Fruit fly (Drosophila melanogaster) whole organism, embryonic: ENCODE data around the gene Mtpalpha.
A peak's percentile ranks its signal among the peaks of the same experiment; 100 is the strongest.

Source experiments
- BEAF-32 ChIP-seq: fragments of 200-800 bp; sonication (Bioruptor generic); optimal IDR thresholded peaks from 3 replicates; lab custom pipeline; 2017; ENCODE audit warnings: missing biosample characterization, missing genetic modification characterization, mild to moderate bottlenecking, moderate library complexity, missing genetic modification reagents
- Bdp1 ChIP-seq: fragments of 200-800 bp; sonication (Bioruptor generic); optimal IDR thresholded peaks from 3 replicates; lab custom pipeline; 2016; ENCODE audit warnings: missing biosample characterization, missing genetic modification characterization
- CG17612 ChIP-seq: fragments of 200-800 bp; sonication (Bioruptor generic); IDR thresholded peaks from 2 replicates; pipeline ENCODE4 v1.3.6; 2022; ENCODE audit warnings: missing biosample characterization, missing genetic modification characterization
- CG18011 ChIP-seq: fragments of 200-800 bp; sonication (Bioruptor generic); optimal IDR thresholded peaks from 2 replicates; lab custom pipeline; 2017; ENCODE audit warnings: missing biosample characterization, missing genetic modification characterization, mild to moderate bottlenecking, moderate library complexity, missing genotype
- CG34376 ChIP-seq: fragments of 200-800 bp; sonication (Bioruptor generic); optimal IDR thresholded peaks from 2 replicates; lab custom pipeline; 2018; ENCODE audit warnings: missing biosample characterization, mild to moderate bottlenecking, missing genetic modification characterization
- CG5245 ChIP-seq: fragments of 200-800 bp; sonication (Bioruptor generic); optimal IDR thresholded peaks from 3 replicates; lab custom pipeline; 2016; ENCODE audit warnings: missing biosample characterization, missing genetic modification characterization
- CG6272 ChIP-seq: fragments of 200-800 bp; sonication (Bioruptor generic); IDR thresholded peaks from 2 replicates; pipeline ENCODE4 v1.3.6; 2022; ENCODE audit warnings: missing biosample characterization, missing genetic modification characterization
- CG7786 ChIP-seq: fragments of 200-800 bp; sonication (Bioruptor generic); optimal IDR thresholded peaks from 2 replicates; lab custom pipeline; 2016; ENCODE audit warnings: missing biosample characterization, missing genetic modification characterization
- CG9609 ChIP-seq: fragments of 200-800 bp; sonication (Bioruptor generic); optimal IDR thresholded peaks from 3 replicates; lab custom pipeline; 2016; ENCODE audit warnings: missing biosample characterization, missing genetic modification characterization
- CTCF ChIP-seq: fragments of 200-800 bp; sonication (Bioruptor generic); optimal IDR thresholded peaks from 2 replicates; lab custom pipeline; 2017; ENCODE audit warnings: missing biosample characterization, mild to moderate bottlenecking, missing genetic modification characterization, moderate library complexity
- Chrac-16 ChIP-seq: fragments of 200-800 bp; sonication (Bioruptor generic); optimal IDR thresholded peaks from 3 replicates; lab custom pipeline; 2016; ENCODE audit warnings: missing biosample characterization, missing genetic modification characterization
- Dip2 ChIP-seq: fragments of 200-800 bp; sonication (Bioruptor generic); IDR thresholded peaks from 2 replicates; pipeline ENCODE4 v1.3.6; 2022; ENCODE audit warnings: missing biosample characterization, missing genetic modification characterization
- E2f2 ChIP-seq: fragments of 200-800 bp; sonication (Bioruptor generic); IDR thresholded peaks from 2 replicates; pipeline ENCODE4 v1.3.6; 2022; ENCODE audit warnings: missing biosample characterization, missing genetic modification characterization
- Fer3 ChIP-seq: fragments of 200-800 bp; sonication (Bioruptor generic); optimal IDR thresholded peaks from 2 replicates; lab custom pipeline; 2018; ENCODE audit warnings: missing biosample characterization, mild to moderate bottlenecking, missing genetic modification characterization, moderate library complexity
- GATAe ChIP-seq: fragments of 200-800 bp; sonication (Bioruptor generic); conservative IDR thresholded peaks from 2 replicates; pipeline ENCODE4 v1.3.6; 2022; ENCODE audit warnings: missing biosample characterization, missing genetic modification characterization
- Hr3 ChIP-seq: fragments of 200-800 bp; sonication (Bioruptor generic); optimal IDR thresholded peaks from 3 replicates; lab custom pipeline; 2016; ENCODE audit warnings: missing biosample characterization, missing genetic modification characterization
- NC2α ChIP-seq: fragments of 200-800 bp; sonication (Bioruptor generic); optimal IDR thresholded peaks from 2 replicates; lab custom pipeline; 2016; ENCODE audit warnings: missing biosample characterization, missing genetic modification characterization
- NC2β ChIP-seq: fragments of 200-800 bp; sonication (Bioruptor generic); optimal IDR thresholded peaks from 2 replicates; lab custom pipeline; 2016; ENCODE audit warnings: missing biosample characterization, missing genetic modification characterization
- Nf-YB ChIP-seq: fragments of 200-800 bp; sonication (Bioruptor generic); optimal IDR thresholded peaks from 3 replicates; lab custom pipeline; 2019; ENCODE audit warnings: missing biosample characterization, mild to moderate bottlenecking, missing genetic modification characterization, moderate library complexity
- Nf-YC ChIP-seq: fragments of 200-800 bp; optimal IDR thresholded peaks from 3 replicates; lab custom pipeline; 2019; ENCODE audit warnings: missing biosample characterization, mild to moderate bottlenecking, missing genetic modification characterization, moderate library complexity
- Opbp ChIP-seq: fragments of 200-800 bp; sonication (Bioruptor generic); IDR thresholded peaks from 3 replicates; pipeline ENCODE4 v1.3.6; 2022; ENCODE audit warnings: missing biosample characterization, missing genetic modification characterization; ENCODE audit not compliant: partially characterized antibody
- Rx ChIP-seq: fragments of 200-800 bp; sonication (Bioruptor generic); IDR thresholded peaks from 2 replicates; pipeline ENCODE4 v1.3.6; 2022; ENCODE audit warnings: missing biosample characterization, missing genetic modification characterization
- Six4 ChIP-seq: fragments of 200-800 bp; sonication (Bioruptor generic); optimal IDR thresholded peaks from 2 replicates; lab custom pipeline; 2016; ENCODE audit warnings: missing biosample characterization, missing genetic modification characterization
- Sox100B ChIP-seq: fragments of 200-800 bp; sonication (Bioruptor generic); optimal IDR thresholded peaks from 3 replicates; lab custom pipeline; 2018; ENCODE audit warnings: missing biosample characterization, mild to moderate bottlenecking, missing genetic modification characterization
- ase ChIP-seq: fragments of 200-800 bp; sonication (Bioruptor generic); IDR thresholded peaks from 3 replicates; pipeline ENCODE4 v1.3.6; 2022; ENCODE audit warnings: missing biosample characterization, missing genetic modification characterization
- ash1 ChIP-seq: fragments of 200-800 bp; sonication (Bioruptor generic); optimal IDR thresholded peaks from 2 replicates; lab custom pipeline; 2018; ENCODE audit warnings: missing biosample characterization, mild to moderate bottlenecking, missing genetic modification characterization
- bcd ChIP-seq: fragments of 200-800 bp; sonication (Bioruptor generic); optimal IDR thresholded peaks from 2 replicates; lab custom pipeline; 2017; ENCODE audit warnings: missing biosample characterization, mild to moderate bottlenecking, missing genetic modification characterization
- ci ChIP-seq: fragments of 200-800 bp; sonication (Bioruptor generic); IDR thresholded peaks from 3 replicates; pipeline ENCODE4 v1.3.6; 2022; ENCODE audit warnings: missing biosample characterization, missing genetic modification characterization
- da ChIP-seq: fragments of 200-800 bp; sonication (Bioruptor generic); optimal IDR thresholded peaks from 2 replicates; lab custom pipeline; 2016; ENCODE audit warnings: missing biosample characterization, missing genetic modification characterization
- disco-r ChIP-seq: fragments of 200-800 bp; sonication (Bioruptor generic); optimal IDR thresholded peaks from 2 replicates; lab custom pipeline; 2016; ENCODE audit warnings: missing biosample characterization, missing genetic modification characterization
- gce ChIP-seq: fragments of 200-800 bp; sonication (Bioruptor generic); IDR thresholded peaks from 3 replicates; pipeline ENCODE4 v1.3.6; 2022; ENCODE audit warnings: missing biosample characterization, missing genetic modification characterization
- gcm ChIP-seq: fragments of 200-800 bp; sonication (Bioruptor generic); optimal IDR thresholded peaks from 2 replicates; lab custom pipeline; 2019; ENCODE audit warnings: missing biosample characterization, mild to moderate bottlenecking, missing genetic modification characterization, moderate library complexity
- gfzf ChIP-seq: fragments of 200-800 bp; sonication (Bioruptor generic); optimal IDR thresholded peaks from 2 replicates; lab custom pipeline; 2016; ENCODE audit warnings: missing biosample characterization, mild to moderate bottlenecking, missing genetic modification characterization, moderate library complexity
- grau ChIP-seq: fragments of 200-800 bp; optimal IDR thresholded peaks from 3 replicates; lab custom pipeline; 2019; ENCODE audit warnings: missing biosample characterization, mild to moderate bottlenecking, missing genetic modification characterization, moderate library complexity
- grn ChIP-seq: fragments of 200-800 bp; sonication (Bioruptor generic); optimal IDR thresholded peaks from 3 replicates; lab custom pipeline; 2017; ENCODE audit warnings: missing biosample characterization, missing genetic modification characterization
- kay ChIP-seq: fragments of 200-800 bp; sonication (Bioruptor generic); optimal IDR thresholded peaks from 2 replicates; lab custom pipeline; 2016; ENCODE audit warnings: missing biosample characterization, missing genetic modification characterization
- klu ChIP-seq: fragments of 200-800 bp; sonication (Bioruptor generic); IDR thresholded peaks from 2 replicates; pipeline ENCODE4 v1.3.6; 2022; ENCODE audit warnings: missing biosample characterization, missing genetic modification characterization
- lov ChIP-seq, 2 experiments: fragments of 200-800 bp in 1 of 2; fragments of >200 bp in 1 of 2; sonication (Bioruptor generic) in 1 of 2; IDR thresholded peaks in 1 of 2; optimal IDR thresholded peaks in 1 of 2; 2 replicates in 1 of 2; 3 replicates in 1 of 2; pipeline versions ENCODE4 v1.3.6 to Lab custom; 2017 to 2022; ENCODE audit warnings: missing biosample characterization in 1 of 2, missing genetic modification characterization in 1 of 2
- maf-S ChIP-seq: fragments of 200-800 bp; sonication (Bioruptor generic); optimal IDR thresholded peaks from 2 replicates; lab custom pipeline; 2016; ENCODE audit warnings: missing biosample characterization, missing genetic modification characterization
- nerfin-2 ChIP-seq: fragments of 200-800 bp; sonication (Bioruptor generic); IDR thresholded peaks from 2 replicates; pipeline ENCODE4 v1.3.6; 2022; ENCODE audit warnings: missing biosample characterization, missing genetic modification characterization; ENCODE audit not compliant: partially characterized antibody
- onecut ChIP-seq: fragments of 200-800 bp; sonication (Bioruptor generic); IDR thresholded peaks from 2 replicates; pipeline ENCODE4 v1.3.6; 2022; ENCODE audit warnings: missing biosample characterization, missing genetic modification characterization
- peb ChIP-seq: fragments of 200-800 bp; sonication (Bioruptor generic); IDR thresholded peaks from 2 replicates; pipeline ENCODE4 v1.3.6; 2022; ENCODE audit warnings: missing biosample characterization, missing genetic modification characterization
- pho ChIP-seq: fragments of 200-800 bp; sonication (Bioruptor generic); optimal IDR thresholded peaks from 2 replicates; lab custom pipeline; 2016; ENCODE audit warnings: missing biosample characterization, missing genetic modification characterization
- pita ChIP-seq: fragments of 200-800 bp; sonication (Bioruptor generic); optimal IDR thresholded peaks from 2 replicates; lab custom pipeline; 2017; ENCODE audit warnings: missing biosample characterization, mild to moderate bottlenecking, missing genetic modification characterization
- sc ChIP-seq, 3 experiments: fragments of >200 bp in 2 of 3; fragments of 200-800 bp in 1 of 3; sonication (Bioruptor generic) in 1 of 3; optimal IDR thresholded peaks; 2 replicates in 2 of 3; 3 replicates in 1 of 3; lab custom pipeline; 2017; ENCODE audit warnings: mild to moderate bottlenecking in 1 of 3, missing biosample characterization in 1 of 3, missing genetic modification characterization in 1 of 3, missing genetic modification reagents in 1 of 3
- seq ChIP-seq: fragments of 200-800 bp; sonication (Bioruptor generic); IDR thresholded peaks from 2 replicates; pipeline ENCODE4 v1.3.6; 2022; ENCODE audit warnings: missing biosample characterization, missing genetic modification characterization
- sob ChIP-seq: fragments of 200-800 bp; sonication (Bioruptor generic); IDR thresholded peaks from 2 replicates; pipeline ENCODE4 v1.3.6; 2022; ENCODE audit warnings: missing biosample characterization, missing genetic modification characterization
- trh ChIP-seq: fragments of 200-800 bp; sonication (Bioruptor generic); optimal IDR thresholded peaks from 2 replicates; lab custom pipeline; 2016; ENCODE audit warnings: missing biosample characterization, missing genetic modification characterization
- usp ChIP-seq: fragments of >200 bp; optimal IDR thresholded peaks from 2 replicates; lab custom pipeline; 2017; ENCODE audit warnings: missing biosample characterization, missing genetic modification characterization
- vnd ChIP-seq: fragments of 200-800 bp; sonication (Bioruptor generic); IDR thresholded peaks from 3 replicates; pipeline ENCODE4 v1.3.6; 2022; ENCODE audit warnings: missing biosample characterization, missing genetic modification characterization; ENCODE audit not compliant: partially characterized antibody
- z ChIP-seq: fragments of 200-800 bp; sonication (Bioruptor generic); IDR thresholded peaks from 3 replicates; pipeline ENCODE4 v1.3.6; 2022; ENCODE audit warnings: missing biosample characterization, missing genetic modification characterization

The Mtpalpha gene

dm6 chr2L:9542578-9542977 is 34.0 kb downstream of the Mtpalpha start, which contains the start of gene Cpr30B:
TSS of gene Cpr30B (plus strand) at chr2L:9542878.
- TF ChIP-seq sc (optimal IDR thresholded peaks at IDR 0.05; lab: Kevin White, UChicago) (no peak), sc (GFP tag; optimal IDR thresholded peaks at IDR 0.05; lab: Kevin White, UChicago) (no peak), nerfin-2 (no peak), Fer3 (no peak), z (no peak), BEAF-32 (GFP tag; lab: Kevin White, UChicago) (no peak), Dip2 (GFP tag; lab: Robert Waterston, UW) (no peak), Bdp1 (GFP tag; lab: Kevin White, UChicago) (no peak), Six4 (GFP tag; lab: Kevin White, UChicago) (no peak), CG6272 (no peak), da (GFP tag; lab: Kevin White, UChicago) (no peak), gcm (GFP tag; lab: Kevin White, UChicago) (no peak)

- TF ChIP-seq gfzf (GFP tag; lab: Kevin White, UChicago) (peak; percentile 56), CG18011 (GFP tag; lab: Kevin White, UChicago) (no peak), Hr3 (GFP tag; lab: Kevin White, UChicago) (no peak), CG17612 (GFP tag; lab: Robert Waterston, UW) (no peak), usp (GFP tag; lab: Kevin White, UChicago) (no peak), kay (no peak), maf-S (no peak), CG9609 (GFP tag; lab: Kevin White, UChicago) (no peak), Opbp (GFP tag; lab: Robert Waterston, UW) (no peak; the same call in 2 of the 3 replicates), Rx (no peak), grau (tag; lab: Kevin White, UChicago) (no peak), trh (GFP tag; lab: Kevin White, UChicago) (no peak), bcd (no peak), onecut (GFP tag; lab: Robert Waterston, UW) (no peak), pita (GFP tag; lab: Kevin White, UChicago) (peak; percentile 43), CTCF (GFP tag; lab: Kevin White, UChicago) (peak; percentile 95), CG5245 (GFP tag; lab: Kevin White, UChicago) (no peak), CG7786 (no peak), NC2β (GFP tag; lab: Kevin White, UChicago) (no peak), vnd (GFP tag; lab: Robert Waterston, UW) (no peak), gce (GFP tag; lab: Robert Waterston, UW) (no peak), NC2α (GFP tag; lab: Kevin White, UChicago) (no peak), lov (optimal IDR thresholded peaks at IDR 0.05; lab: Kevin White, UChicago) (no peak), lov (GFP tag; IDR thresholded peaks at IDR 0.05; lab: Robert Waterston, UW) (no peak), ash1 (no peak), peb (no peak), ase (GFP tag; lab: Robert Waterston, UW) (no peak), Sox100B (GFP tag; lab: Kevin White, UChicago) (no peak), klu (no peak), pho (no peak), grn (no peak), Chrac-16 (no peak), CG34376 (GFP tag; lab: Kevin White, UChicago) (no peak), disco-r (no peak), Nf-YC (tag; lab: Kevin White, UChicago) (no peak), GATAe (GFP tag; lab: Robert Waterston, UW) (0 out of 2 replicates have a peak, but pooled peaks have one; percentile 14), ci (GFP tag; lab: Robert Waterston, UW) (no peak), seq (GFP tag; lab: Robert Waterston, UW) (no peak), E2f2 (GFP tag; lab: Robert Waterston, UW) (peak; percentile 63), Nf-YB (GFP tag; lab: Kevin White, UChicago) (no peak), sob (GFP tag; lab: Robert Waterston, UW) (no peak)
Observed at dm6 chr2L:9539988-9540573, 36.5 kb downstream of the Mtpalpha start, which contains the start of gene CG17855. TSS of gene CG17855 (plus strand) at chr2L:9540523.
